Worm (Caenorhabditis elegans) whole organism, mixed stage, embryonic: ENCODE data around the gene msp-78.
"Not testable (repeated sequence)": the region's sequence is repeated elsewhere in the genome, so short reads cannot be mapped to it uniquely, and the experiment has no call there.

Experiments
- M03D4.4 ChIP-seq: sonication (generic microtip); optimal IDR thresholded peaks from 2 replicates; lab custom pipeline; 2017; ENCODE audit warnings: mild to moderate bottlenecking, missing genetic modification characterization, missing compliant biosample characterization
- bed-3 ChIP-seq: fragments of 200-800 bp; sonication (Bioruptor generic); optimal IDR thresholded peaks from 3 replicates; lab custom pipeline; 2018; ENCODE audit warnings: mild to moderate bottlenecking, missing genetic modification characterization, moderate library complexity, missing compliant biosample characterization
- blmp-1 ChIP-seq: fragments of 150-350 bp; optimal IDR thresholded peaks from 2 replicates; lab custom pipeline; 2014; ENCODE audit warnings: missing biosample characterization, missing genetic modification characterization
- ceh-39 ChIP-seq: fragments of 150-350 bp; optimal IDR thresholded peaks from 2 replicates; lab custom pipeline; 2014; ENCODE audit warnings: missing biosample characterization, missing genetic modification characterization
- ceh-43 ChIP-seq: fragments of 200-800 bp; sonication (Bioruptor generic); optimal IDR thresholded peaks from 2 replicates; lab custom pipeline; 2018; ENCODE audit warnings: mild to moderate bottlenecking, missing genetic modification characterization, moderate library complexity, missing compliant biosample characterization
- ceh-83 ChIP-seq: fragments of 200-800 bp; sonication (Bioruptor generic); optimal IDR thresholded peaks from 2 replicates; lab custom pipeline; 2018; ENCODE audit warnings: mild to moderate bottlenecking, missing genetic modification characterization, missing compliant biosample characterization
- ces-1 ChIP-seq: fragments of 150-350 bp; optimal IDR thresholded peaks from 2 replicates; lab custom pipeline; 2014; ENCODE audit warnings: missing biosample characterization, missing genetic modification reagents, missing genetic modification characterization
- drap-1 ChIP-seq: fragments of 200-800 bp; sonication (Bioruptor generic); optimal IDR thresholded peaks from 3 replicates; lab custom pipeline; 2018; ENCODE audit warnings: mild to moderate bottlenecking, missing genetic modification characterization, missing compliant biosample characterization
- elt-3 ChIP-seq: fragments of 150-350 bp; optimal IDR thresholded peaks from 2 replicates; lab custom pipeline; 2014; ENCODE audit warnings: missing biosample characterization, missing genetic modification characterization
- ham-2 ChIP-seq: fragments of 200-800 bp; sonication (Bioruptor generic); optimal IDR thresholded peaks from 2 replicates; lab custom pipeline; 2018; ENCODE audit warnings: mild to moderate bottlenecking, missing genetic modification characterization, missing compliant biosample characterization
- hlh-1 ChIP-seq: fragments of 150-350 bp; optimal IDR thresholded peaks from 2 replicates; lab custom pipeline; 2014; ENCODE audit warnings: missing biosample characterization, missing genetic modification reagents, missing genetic modification characterization
- lin-13 ChIP-seq: fragments of 150-350 bp; optimal IDR thresholded peaks from 2 replicates; lab custom pipeline; 2014; ENCODE audit warnings: missing biosample characterization, missing genetic modification characterization
- lin-32 ChIP-seq: fragments of 200-800 bp; sonication (Bioruptor generic); optimal IDR thresholded peaks from 2 replicates; lab custom pipeline; 2018; ENCODE audit warnings: mild to moderate bottlenecking, missing genetic modification characterization, missing compliant biosample characterization
- lsy-2 ChIP-seq: fragments of 150-350 bp; optimal IDR thresholded peaks from 2 replicates; lab custom pipeline; 2014; ENCODE audit warnings: missing biosample characterization, missing genetic modification characterization
- mab-5 ChIP-seq: fragments of 150-350 bp; optimal IDR thresholded peaks from 2 replicates; lab custom pipeline; 2014; ENCODE audit warnings: missing biosample characterization, missing genetic modification characterization
- mep-1 ChIP-seq: fragments of 150-350 bp; optimal IDR thresholded peaks from 2 replicates; lab custom pipeline; 2017; ENCODE audit warnings: missing biosample characterization, missing genetic modification reagents, missing genetic modification characterization, inconsistent platforms
- mls-2 ChIP-seq: sonication (generic microtip); optimal IDR thresholded peaks from 2 replicates; lab custom pipeline; 2016; ENCODE audit warnings: mild to moderate bottlenecking, missing genetic modification characterization, moderate library complexity, missing compliant biosample characterization
- nhr-12 ChIP-seq: fragments of 150-350 bp; optimal IDR thresholded peaks from 2 replicates; lab custom pipeline; 2014; ENCODE audit warnings: missing biosample characterization, missing genetic modification characterization
- nhr-2 ChIP-seq: fragments of 150-350 bp; optimal IDR thresholded peaks from 2 replicates; lab custom pipeline; 2014; ENCODE audit warnings: missing biosample characterization, missing genetic modification characterization
- nhr-237 ChIP-seq: fragments of 150-350 bp; optimal IDR thresholded peaks from 2 replicates; lab custom pipeline; 2014; ENCODE audit warnings: missing biosample characterization, missing genetic modification characterization
- nhr-28 ChIP-seq: fragments of 150-350 bp; optimal IDR thresholded peaks from 2 replicates; lab custom pipeline; 2014; ENCODE audit warnings: missing biosample characterization, missing genetic modification characterization
- sem-2 ChIP-seq: fragments of 200-800 bp; sonication (Bioruptor generic); optimal IDR thresholded peaks from 2 replicates; lab custom pipeline; 2018; ENCODE audit warnings: mild to moderate bottlenecking, missing genetic modification characterization, missing compliant biosample characterization
- snpc-4 ChIP-seq: fragments of 150-350 bp; optimal IDR thresholded peaks from 2 replicates; lab custom pipeline; 2014; ENCODE audit warnings: missing biosample characterization, missing genetic modification characterization
- sptf-1 ChIP-seq: sonication (generic microtip); optimal IDR thresholded peaks from 2 replicates; lab custom pipeline; 2017; ENCODE audit warnings: mild to moderate bottlenecking, missing genetic modification characterization, moderate library complexity, missing compliant biosample characterization
- unc-120 ChIP-seq: sonication (generic microtip); optimal IDR thresholded peaks from 2 replicates; lab custom pipeline; 2017; ENCODE audit warnings: missing genetic modification characterization, missing compliant biosample characterization; ENCODE audit not compliant: poor library complexity, severe bottlenecking
- unc-39 ChIP-seq: fragments of 150-350 bp; optimal IDR thresholded peaks from 2 replicates; lab custom pipeline; 2014; ENCODE audit warnings: missing biosample characterization, missing genetic modification characterization
- unc-62 ChIP-seq: fragments of 150-350 bp; optimal IDR thresholded peaks from 2 replicates; lab custom pipeline; 2014; ENCODE audit warnings: missing biosample characterization, missing genetic modification reagents, missing genetic modification characterization
- zip-8 ChIP-seq: fragments of 150-350 bp; optimal IDR thresholded peaks from 2 replicates; lab custom pipeline; 2014; ENCODE audit warnings: missing biosample characterization, missing genetic modification characterization
- ztf-11 ChIP-seq: fragments of 150-350 bp; optimal IDR thresholded peaks from 2 replicates; lab custom pipeline; 2014; ENCODE audit warnings: missing biosample characterization, missing genetic modification characterization

msp-78 gene

ce11 chrIV:9769746-9770145, at the start of gene msp-78:
msp-78 (plus strand) TSS chrIV:9770046.
- TF ChIP-seq bed-3 (GFP tag; lab: Kevin White, UChicago); unc-62 (GFP tag; lab: Kevin White, UChicago); hlh-1 (tag; lab: Kevin White, UChicago): not testable (repeated sequence)

ce11 chrIV:9723185-9723584, 46.7 kb upstream of the msp-78 start:
- TF ChIP-seq mep-1 (tag; lab: Kevin White, UChicago) = no peak
- no peak for TF ChIP-seq elt-3 (tag; lab: Kevin White, UChicago)
- no peak for TF ChIP-seq bed-3 (GFP tag; lab: Kevin White, UChicago)
- no peak for TF ChIP-seq unc-39

ce11 chrIV:9724948-9725347, 44.9 kb upstream of the msp-78 start, which contains the start of the genes nhr-138 and C28D4.18:
nhr-138 (plus strand) TSS chrIV:9725251.
C28D4.18 (plus strand) TSS chrIV:9725280.
- TF ChIP-seq ztf-11 (tag; lab: Kevin White, UChicago) = no peak
- TF ChIP-seq ham-2 = no peak
- TF ChIP-seq lin-13 (tag; lab: Kevin White, UChicago) = no peak
- no peak for TF ChIP-seq elt-3 (tag; lab: Kevin White, UChicago)
- TF ChIP-seq nhr-237 = no peak
- TF ChIP-seq bed-3 (GFP tag; lab: Kevin White, UChicago) = no peak
- no peak for TF ChIP-seq unc-39
- no peak for TF ChIP-seq zip-8
- no peak for TF ChIP-seq M03D4.4
- no peak for TF ChIP-seq ces-1 (GFP tag; lab: Kevin White, UChicago)
- no peak for TF ChIP-seq lsy-2 (tag; lab: Kevin White, UChicago)
- TF ChIP-seq, all 35 proteins: peak for 0

ce11 chrIV:9725468-9725985, 44.3 kb upstream of the msp-78 start:
- TF ChIP-seq ceh-43 (GFP tag; lab: Kevin White, UChicago) (no peak), mep-1 (tag; lab: Kevin White, UChicago) (no peak), nhr-237 (no peak), ces-1 (GFP tag; lab: Kevin White, UChicago) (no peak), unc-120 (tag; lab: Kevin White, UChicago) (no peak), elt-3 (tag; lab: Kevin White, UChicago) (no peak), blmp-1 (no peak), nhr-2 (tag; lab: Kevin White, UChicago) (no peak), ceh-83 (no peak), snpc-4 (tag; lab: Kevin White, UChicago) (no peak), drap-1 (GFP tag; lab: Kevin White, UChicago) (no peak), sem-2 (GFP tag; lab: Kevin White, UChicago) (no peak), mls-2 (no peak), nhr-12 (tag; lab: Kevin White, UChicago) (no peak), mab-5 (no peak), ceh-39 (tag; lab: Kevin White, UChicago) (no peak), unc-39 (no peak), lin-13 (tag; lab: Kevin White, UChicago) (no peak), bed-3 (GFP tag; lab: Kevin White, UChicago) (no peak), lin-32 (GFP tag; lab: Kevin White, UChicago) (no peak)

- TF ChIP-seq mab-5 (no peak), lin-13 (tag; lab: Kevin White, UChicago) (no peak), nhr-237 (no peak), drap-1 (GFP tag; lab: Kevin White, UChicago) (no peak), ces-1 (GFP tag; lab: Kevin White, UChicago) (no peak), elt-3 (tag; lab: Kevin White, UChicago) (no peak), ceh-83 (no peak), nhr-28 (tag; lab: Kevin White, UChicago) (no peak), nhr-12 (tag; lab: Kevin White, UChicago) (no peak), mls-2 (no peak)
Observed at ce11 chrIV:9727217-9727616, 42.6 kb upstream of the msp-78 start.

- no peak for TF ChIP-seq sptf-1
- TF ChIP-seq drap-1 (GFP tag; lab: Kevin White, UChicago) = no peak
- no peak for TF ChIP-seq unc-120 (tag; lab: Kevin White, UChicago)
- no peak for TF ChIP-seq nhr-12 (tag; lab: Kevin White, UChicago)
- no peak for TF ChIP-seq mep-1 (tag; lab: Kevin White, UChicago)
- TF ChIP-seq nhr-2 (tag; lab: Kevin White, UChicago) = no peak
- no peak for TF ChIP-seq ces-1 (GFP tag; lab: Kevin White, UChicago)
- TF ChIP-seq blmp-1 = no peak
- no peak for TF ChIP-seq elt-3 (tag; lab: Kevin White, UChicago)
- no peak for TF ChIP-seq hlh-1 (tag; lab: Kevin White, UChicago)
- no peak for TF ChIP-seq lin-32 (GFP tag; lab: Kevin White, UChicago)
- no peak for TF ChIP-seq ham-2
- no peak for TF ChIP-seq nhr-237
- TF ChIP-seq ceh-43 (GFP tag; lab: Kevin White, UChicago) = no peak
Observed at ce11 chrIV:9728376-9728775, 41.5 kb upstream of the msp-78 start, which contains the start of gene nhr-100. nhr-100 (plus strand) TSS chrIV:9728676.
